Worm (Caenorhabditis elegans) whole organism, L1 larva: Measurements from ENCODE around the gene D2085.7.

Experiments
- dpl-1 ChIP-seq, 3 experiments: fragments of 150-350 bp in 2 of 3; sonication (generic microtip) in 1 of 3; optimal IDR thresholded peaks; 2 replicates each; lab custom pipeline; 2014 to 2017; ENCODE audit warnings: missing biosample characterization in 3 of 3, missing genetic modification characterization in 3 of 3, missing genetic modification reagents in 3 of 3
- efl-1 ChIP-seq, 4 experiments: fragments of 150-350 bp; optimal IDR thresholded peaks in 3 of 4; peaks in 1 of 4; 1 replicate in 1 of 4; 2 replicates in 3 of 4; lab custom pipeline; 2014; ENCODE audit warnings: missing biosample characterization in 2 of 4, missing genetic modification characterization in 2 of 4, missing genetic modification reagents in 2 of 4

- no peak for TF ChIP-seq efl-1 (optimal IDR thresholded peaks at IDR 0.05; lab: Kevin White, UChicago)
- no peak for TF ChIP-seq efl-1 (GFP tag; optimal IDR thresholded peaks at IDR 0.05 in 1 of 2; lab: Kevin White, UChicago)
- TF ChIP-seq dpl-1 (GFP tag; optimal IDR thresholded peaks at IDR 0.05; lab: Kevin White, UChicago), result no peak
Observed at ce11 chrII:8610585-8610984, 30.6 kb upstream of the D2085.7 start.
